Fruit fly (Drosophila melanogaster): ENCODE results near the gene frc.
A peak's percentile ranks its signal among the peaks of the same experiment; 100 is the strongest.

Gene frc

dm6 chr3L:17475979-17476393, 43.0 kb upstream of the frc start, which contains the start of gene CG34250 (continued):
- TF ChIP-seq phol (tag; optimal IDR thresholded peaks at IDR 0.05) (peak; percentile 63), CG9215 (GFP tag; IDR thresholded peaks at IDR 0.05) (no peak), Abd-B (GFP tag; optimal IDR thresholded peaks at IDR 0.05) (peak; percentile 46), H15 (GFP tag; IDR thresholded peaks at IDR 0.05) (no peak), CG9876 (GFP tag; optimal IDR thresholded peaks at IDR 0.05) (peak; percentile 31), Chrac-16 (GFP tag; optimal IDR thresholded peaks at IDR 0.05) (peak; percentile 37), Hsf (GFP tag; optimal IDR thresholded peaks at IDR 0.05) (peak; percentile 44), CG8765 (GFP tag; IDR thresholded peaks at IDR 0.05) (no peak), CG7786 (GFP tag; optimal IDR thresholded peaks at IDR 0.05) (peak; percentile 25), CG12155 (GFP tag; optimal IDR thresholded peaks at IDR 0.05) (peak; percentile 38), Six4 (GFP tag; optimal IDR thresholded peaks at IDR 0.05) (peak; percentile 7), CG10431 (GFP tag; optimal IDR thresholded peaks at IDR 0.05) (peak; percentile 12), Eip74EF (GFP tag; optimal IDR thresholded peaks at IDR 0.05) (no peak), lola (GFP tag; optimal IDR thresholded peaks at IDR 0.05) (peak in 1 of 3 experiments; percentile 6), hbn (GFP tag; IDR thresholded peaks at IDR 0.05; ENCODE audit: partially characterized antibody) (peak; percentile 66; the same call in 1 of the 2 replicates), Dek (tag; optimal IDR thresholded peaks at IDR 0.05) (peak; percentile 43), tin (GFP tag; optimal IDR thresholded peaks at IDR 0.05) (peak; percentile 16), CG10274 (GFP tag; optimal IDR thresholded peaks at IDR 0.05) (peak; percentile 0), Max (GFP tag; optimal IDR thresholded peaks at IDR 0.05) (peak; percentile 53), Hr51 (GFP tag; optimal IDR thresholded peaks at IDR 0.05) (peak; percentile 35 to 55), Myb (GFP tag; optimal IDR thresholded peaks at IDR 0.05) (peak; percentile 63), knrl (GFP tag; IDR thresholded peaks at IDR 0.05; ENCODE audit: partially characterized antibody) (peak; percentile 83), HmgZ (tag; optimal IDR thresholded peaks at IDR 0.05) (peak; percentile 59), Oaz (GFP tag; IDR thresholded peaks at IDR 0.05) (no peak), bbx (GFP tag; IDR thresholded peaks at IDR 0.05; ENCODE audit: partially characterized antibody) (peak; percentile 68), gcm (GFP tag; optimal IDR thresholded peaks at IDR 0.05) (no peak), rib (GFP tag; IDR thresholded peaks at IDR 0.05) (peak; percentile 45; the same call in 1 of the 2 replicates), CG9609 (GFP tag; optimal IDR thresholded peaks at IDR 0.05) (no peak), PHDP (tag; optimal IDR thresholded peaks at IDR 0.05) (peak; percentile 26), Sin3A (optimal IDR thresholded peaks at IDR 0.05) (peak; percentile 75), CG18599 (GFP tag; optimal IDR thresholded peaks at IDR 0.05) (peak; percentile 26), CG18619 (GFP tag; optimal IDR thresholded peaks at IDR 0.05) (peak; percentile 46), CG2712 (tag; optimal IDR thresholded peaks at IDR 0.05) (peak; percentile 72), CG8290 (GFP tag; optimal IDR thresholded peaks at IDR 0.05) (peak; percentile 34), CG8290 (tag; optimal IDR thresholded peaks at IDR 0.05) (peak in 1 of 2 experiments; percentile 32), CG18011 (GFP tag; optimal IDR thresholded peaks at IDR 0.05) (peak; percentile 4), usp (GFP tag; optimal IDR thresholded peaks at IDR 0.05) (no peak), CG7357 (GFP tag; IDR thresholded peaks at IDR 0.05) (no peak), CG4854 (GFP tag; optimal IDR thresholded peaks at IDR 0.05) (peak; percentile 37), lbe (GFP tag; optimal IDR thresholded peaks at IDR 0.05) (peak; percentile 67), tap (tag; optimal IDR thresholded peaks at IDR 0.05) (no peak), CG9727 (GFP tag; optimal IDR thresholded peaks at IDR 0.05) (peak; percentile 31), CG15601 (tag; optimal IDR thresholded peaks at IDR 0.05) (peak; percentile 58), BEAF-32 (GFP tag; optimal IDR thresholded peaks at IDR 0.05) (peak; percentile 88), sob (GFP tag; IDR thresholded peaks at IDR 0.05) (peak; percentile 62; the same call in 1 of the 2 replicates), CG7839 (tag; optimal IDR thresholded peaks at IDR 0.05) (peak; percentile 9), CG4282 (GFP tag; optimal IDR thresholded peaks at IDR 0.05) (no peak), gfzf (GFP tag; optimal IDR thresholded peaks at IDR 0.05) (peak; percentile 39), Xbp1 (GFP tag; optimal IDR thresholded peaks at IDR 0.05) (peak; percentile 47), Bgb (GFP tag; IDR thresholded peaks at IDR 0.05; ENCODE audit: partially characterized antibody) (peak; percentile 72)
